Worm (Caenorhabditis elegans): Measurements from ENCODE around the gene ran-5.

Gene ran-5

DNA sequence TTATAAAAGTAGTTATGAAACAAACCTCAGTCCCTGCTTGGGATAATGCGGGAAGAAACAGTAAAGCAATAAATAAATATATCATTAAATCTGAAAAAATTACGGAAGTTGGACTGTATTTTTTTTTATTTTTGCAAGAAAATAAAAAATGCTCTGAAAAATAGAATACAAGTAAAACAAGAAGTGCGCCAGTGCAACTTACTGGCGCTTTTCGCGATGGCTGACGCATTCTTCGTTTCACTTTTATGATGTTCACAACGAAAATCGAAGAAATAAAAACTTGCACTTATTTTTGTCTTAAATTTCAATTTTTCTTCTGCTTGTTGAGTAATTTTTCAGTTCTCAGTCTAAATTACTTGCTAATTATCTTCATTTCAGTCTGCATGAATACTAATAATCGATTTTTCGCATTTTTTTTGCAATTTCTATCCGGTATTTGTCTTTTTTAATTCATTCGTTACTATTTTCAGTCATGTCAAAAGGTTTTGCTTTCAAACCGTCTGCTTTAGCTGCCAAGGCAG is at the start of gene ran-5, which contains the start of gene R12C12.6:
Gene ran-5 (plus strand): TSS at position 471 of the 521 bp plus-strand sequence.
Gene R12C12.6 (minus strand): TSS at position 229 of the 521 bp plus-strand sequence.
- TF ChIP-seq ceh-31 (tag; optimal IDR thresholded peaks at IDR 0.05) (peak; percentile 34), C08G9.2 (tag; optimal IDR thresholded peaks at IDR 0.05) (peak; percentile 31), rnt-1 (tag; optimal IDR thresholded peaks at IDR 0.05) (no peak), ttx-3 (tag; optimal IDR thresholded peaks at IDR 0.05) (peak; percentile 24), ceh-34 (tag; optimal IDR thresholded peaks at IDR 0.05) (peak; percentile 37), lin-11 (tag; optimal IDR thresholded peaks at IDR 0.05) (peak; percentile 35), ztf-16 (tag; optimal IDR thresholded peaks at IDR 0.05) (peak; percentile 44), ceh-2 (tag; optimal IDR thresholded peaks at IDR 0.05) (peak; percentile 11), elt-2 (tag; optimal IDR thresholded peaks at IDR 0.05) (peak; percentile 74), sdc-2 (tag; optimal IDR thresholded peaks at IDR 0.05) (peak; percentile 16), sox-4 (tag; optimal IDR thresholded peaks at IDR 0.05) (peak; percentile 42), pqm-1 (tag; optimal IDR thresholded peaks at IDR 0.05) (no peak), unc-86 (tag; optimal IDR thresholded peaks at IDR 0.05) (peak; percentile 45), che-1 (tag; optimal IDR thresholded peaks at IDR 0.05) (no peak), nhr-232 (tag; optimal IDR thresholded peaks at IDR 0.05) (no peak), ceh-48 (tag; optimal IDR thresholded peaks at IDR 0.05) (peak; percentile 4), npax-4 (tag; optimal IDR thresholded peaks at IDR 0.05) (no peak), ceh-18 (tag; optimal IDR thresholded peaks at IDR 0.05) (peak; percentile 14), F13H6.1 (tag; optimal IDR thresholded peaks at IDR 0.05) (peak; percentile 21), unc-3 (GFP tag; conservative IDR thresholded peaks at IDR 0.05) (0 out of 2 replicates have a peak, but pooled peaks have one; percentile 28), unc-3 (tag; optimal IDR thresholded peaks at IDR 0.05) (no peak), ceh-14 (tag; optimal IDR thresholded peaks at IDR 0.05) (no peak), ceh-30 (tag; optimal IDR thresholded peaks at IDR 0.05) (peak; percentile 75), nfya-1 (tag; optimal IDR thresholded peaks at IDR 0.05) (peak; percentile 52), hlh-6 (tag; optimal IDR thresholded peaks at IDR 0.05) (no peak), madf-2 (tag; optimal IDR thresholded peaks at IDR 0.05) (no peak), tbx-2 (tag; optimal IDR thresholded peaks at IDR 0.05) (peak; percentile 48), hlh-8 (tag; optimal IDR thresholded peaks at IDR 0.05) (no peak), fkh-6 (tag; optimal IDR thresholded peaks at IDR 0.05) (no peak), dve-1 (tag; optimal IDR thresholded peaks at IDR 0.05) (peak; percentile 32), dmd-4 (tag; optimal IDR thresholded peaks at IDR 0.05; ENCODE audit: borderline replicate concordance) (no peak), odd-2 (tag; optimal IDR thresholded peaks at IDR 0.05) (peak; percentile 2)

DNA sequence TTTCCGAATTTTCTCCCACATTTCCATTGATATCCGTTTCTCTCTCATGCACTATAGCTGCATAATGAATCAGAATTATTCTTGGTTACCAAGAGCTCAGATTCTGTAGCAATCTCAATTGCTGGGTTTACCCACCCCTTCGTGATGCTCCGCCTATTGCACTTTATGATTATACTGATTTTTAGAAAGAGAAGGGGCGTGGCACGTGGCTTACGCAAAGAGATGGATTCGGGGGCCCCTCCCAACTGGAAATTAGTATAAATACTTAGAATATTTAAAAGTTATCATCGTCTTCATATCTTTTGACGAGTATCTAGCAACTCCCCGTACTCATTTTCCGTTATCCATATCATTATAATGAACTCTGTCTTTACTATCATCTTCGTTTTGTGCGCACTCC is 47.8 kb upstream of the ran-5 start, which contains the start of gene ins-6:
Gene ins-6 (plus strand): TSS at position 301 of the 400 bp plus-strand sequence.
- TF ChIP-seq C08G9.2 (tag; optimal IDR thresholded peaks at IDR 0.05) (no peak), nfya-1 (tag; optimal IDR thresholded peaks at IDR 0.05) (no peak), pag-3 (tag; optimal IDR thresholded peaks at IDR 0.05; ENCODE audit: borderline replicate concordance) (no peak), lim-6 (tag; optimal IDR thresholded peaks at IDR 0.05) (no peak), syd-9 (tag; optimal IDR thresholded peaks at IDR 0.05) (no peak), pros-1 (tag; optimal IDR thresholded peaks at IDR 0.05) (no peak), ceh-31 (tag; optimal IDR thresholded peaks at IDR 0.05) (no peak), pha-2 (tag; optimal IDR thresholded peaks at IDR 0.05) (no peak), rnt-1 (tag; optimal IDR thresholded peaks at IDR 0.05) (no peak), ztf-16 (tag; optimal IDR thresholded peaks at IDR 0.05) (no peak), tbx-2 (tag; optimal IDR thresholded peaks at IDR 0.05) (no peak), Y22D7AL.16 (tag; optimal IDR thresholded peaks at IDR 0.05) (no peak), K09A11.1 (tag; optimal IDR thresholded peaks at IDR 0.05; ENCODE audit: insufficient read depth) (no peak), zip-5 (tag; optimal IDR thresholded peaks at IDR 0.05) (no peak)

DNA sequence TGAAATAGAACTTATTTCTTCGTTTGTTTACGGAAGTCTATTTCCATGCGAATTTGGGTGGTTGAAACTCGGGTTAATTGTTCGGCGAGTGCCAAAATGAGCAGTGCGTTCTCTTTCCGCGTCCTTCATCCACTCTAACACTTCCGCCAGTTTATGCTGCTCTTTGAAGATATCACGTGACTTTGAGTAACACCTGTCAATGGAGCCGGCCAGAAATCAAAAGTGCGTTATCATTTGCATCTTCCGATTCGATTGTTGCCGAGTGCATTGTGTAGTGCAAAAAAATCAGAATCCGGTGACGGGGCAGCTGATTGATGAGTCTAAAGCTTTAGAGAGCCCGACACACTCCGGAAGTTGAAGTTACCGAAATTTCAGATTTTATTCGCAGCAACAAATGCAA is 46.9 kb upstream of the ran-5 start:
- TF ChIP-seq ceh-9 (tag; optimal IDR thresholded peaks at IDR 0.05) = no peak
- TF ChIP-seq hlh-30 (tag; optimal IDR thresholded peaks at IDR 0.05; ENCODE audit: insufficient read depth) = peak; percentile 46
- TF ChIP-seq unc-55 (GFP tag; optimal IDR thresholded peaks at IDR 0.05) = peak; percentile 68

All from whole organism, late embryonic.